Fruit fly (Drosophila melanogaster) whole organism, wandering third instar larva: ENCODE results near the gene CG4968.
A peak's percentile ranks its signal among the peaks of the same experiment; 100 is the strongest.

ENCODE experiments used
- Abd-B ChIP-seq: fragments of >200 bp; optimal IDR thresholded peaks from 2 replicates; lab custom pipeline; 2017; ENCODE audit warnings: missing biosample characterization, missing genetic modification characterization
- CG32264 ChIP-seq: fragments of 200-800 bp; sonication (Bioruptor generic); optimal IDR thresholded peaks from 2 replicates; lab custom pipeline; 2016; ENCODE audit warnings: missing biosample characterization, missing genetic modification characterization
- CG9705 ChIP-seq: fragments of 200-800 bp; sonication (Bioruptor generic); optimal IDR thresholded peaks from 2 replicates; lab custom pipeline; 2018; ENCODE audit warnings: missing biosample characterization, mild to moderate bottlenecking, missing genetic modification characterization
- CrebA ChIP-seq: fragments of 200-800 bp; sonication (Bioruptor generic); optimal IDR thresholded peaks from 2 replicates; lab custom pipeline; 2016; ENCODE audit warnings: missing biosample characterization, mild to moderate bottlenecking, missing genetic modification characterization, borderline replicate concordance
- Dfd ChIP-seq: fragments of >200 bp; optimal IDR thresholded peaks from 2 replicates; lab custom pipeline; 2017; ENCODE audit warnings: missing biosample characterization, missing genetic modification characterization
- Dif ChIP-seq: fragments of 200-275, 200-300 bp; sonication (Bioruptor generic); optimal IDR thresholded peaks from 2 replicates; lab custom pipeline; 2018; ENCODE audit warnings: missing biosample characterization, missing genetic modification characterization; ENCODE audit not compliant: partially characterized antibody
- GATAd ChIP-seq: sonication (Bioruptor generic); optimal IDR thresholded peaks from 2 replicates; lab custom pipeline; 2016; ENCODE audit warnings: missing biosample characterization, missing genetic modification characterization
- HLH106 ChIP-seq: fragments of 200-800 bp; optimal IDR thresholded peaks from 3 replicates; lab custom pipeline; 2019; ENCODE audit warnings: missing biosample characterization, mild to moderate bottlenecking, missing genetic modification characterization, moderate library complexity
- Hnf4 ChIP-seq: fragments of 200-800 bp; sonication (Bioruptor generic); optimal IDR thresholded peaks from 2 replicates; lab custom pipeline; 2016; ENCODE audit warnings: missing biosample characterization, mild to moderate bottlenecking, missing genetic modification characterization
- Hr78 ChIP-seq: fragments of >200 bp; optimal IDR thresholded peaks from 2 replicates; lab custom pipeline; 2017; ENCODE audit warnings: missing biosample characterization, missing genetic modification characterization
- Hr83 ChIP-seq: fragments of 200-300 bp; sonication (Bioruptor generic); optimal IDR thresholded peaks from 2 replicates; lab custom pipeline; 2016; ENCODE audit warnings: missing biosample characterization, mild to moderate bottlenecking, missing genetic modification characterization, moderate library complexity; ENCODE audit not compliant: poor library complexity, severe bottlenecking
- Jra ChIP-seq: sonication (Bioruptor generic); optimal IDR thresholded peaks from 2 replicates; lab custom pipeline; 2016; ENCODE audit warnings: missing biosample characterization, missing genetic modification characterization
- Mio ChIP-seq: sonication (Bioruptor generic); optimal IDR thresholded peaks from 2 replicates; lab custom pipeline; 2016; ENCODE audit warnings: missing biosample characterization, missing genetic modification characterization
- Myc ChIP-seq: fragments of >200 bp; optimal IDR thresholded peaks from 2 replicates; lab custom pipeline; 2017
- N ChIP-seq: fragments of >200 bp; optimal IDR thresholded peaks from 2 replicates; lab custom pipeline; 2018; ENCODE audit warnings: missing biosample characterization, missing external identifiers, missing genetic modification characterization
- OdsH ChIP-seq: fragments of 200-800 bp; sonication (Bioruptor generic); optimal IDR thresholded peaks from 2 replicates; lab custom pipeline; 2016; ENCODE audit warnings: missing biosample characterization, mild to moderate bottlenecking, missing genetic modification characterization
- Rel ChIP-seq, 2 experiments: fragments of 200-800 bp; sonication (Bioruptor generic) in 1 of 2; optimal IDR thresholded peaks; 2 replicates in 1 of 2; 3 replicates in 1 of 2; lab custom pipeline; 2016 to 2019; ENCODE audit warnings: mild to moderate bottlenecking in 2 of 2, missing biosample characterization in 2 of 2, missing genetic modification characterization in 2 of 2, moderate library complexity in 1 of 2
- Sp1 ChIP-seq: fragments of 200-800 bp; sonication (Bioruptor generic); optimal IDR thresholded peaks from 3 replicates; lab custom pipeline; 2019; ENCODE audit warnings: missing biosample characterization, mild to moderate bottlenecking, missing genetic modification characterization, moderate library complexity
- Vsx2 ChIP-seq: fragments of 200-300, 225-300 bp; sonication (Bioruptor generic); optimal IDR thresholded peaks from 2 replicates; lab custom pipeline; 2018; ENCODE audit warnings: missing biosample characterization, missing genetic modification characterization; ENCODE audit not compliant: partially characterized antibody
- br ChIP-seq: fragments of 200-800 bp; sonication (Bioruptor generic); optimal IDR thresholded peaks from 2 replicates; lab custom pipeline; 2016; ENCODE audit warnings: missing biosample characterization, missing genetic modification characterization
- brk ChIP-seq: fragments of 200-800 bp; sonication (Bioruptor generic); optimal IDR thresholded peaks from 2 replicates; lab custom pipeline; 2016; ENCODE audit warnings: missing biosample characterization, mild to moderate bottlenecking, missing genetic modification characterization
- dl ChIP-seq, 2 experiments: fragments of 175-275, 200-275 bp in 1 of 2; fragments of 200-275 bp in 1 of 2; sonication (Bioruptor generic); optimal IDR thresholded peaks; lab custom pipeline; 2018; ENCODE audit warnings: mild to moderate bottlenecking in 2 of 2, missing biosample characterization in 2 of 2, missing genetic modification characterization in 2 of 2, moderate library complexity in 2 of 2; ENCODE audit not compliant: partially characterized antibody in 2 of 2, insufficient read depth in 1 of 2
- dmrt93B ChIP-seq: fragments of 200-800 bp; sonication (Bioruptor generic); optimal IDR thresholded peaks from 2 replicates; lab custom pipeline; 2018; ENCODE audit warnings: missing biosample characterization, mild to moderate bottlenecking, missing genetic modification characterization
- dsf ChIP-seq: sonication (Bioruptor generic); optimal IDR thresholded peaks from 2 replicates; lab custom pipeline; 2016; ENCODE audit warnings: missing biosample characterization, missing genetic modification characterization, borderline replicate concordance
- ey ChIP-seq: fragments of 200-800 bp; sonication (Bioruptor generic); optimal IDR thresholded peaks from 2 replicates; lab custom pipeline; 2016; ENCODE audit warnings: missing biosample characterization, missing genetic modification characterization
- foxo ChIP-seq, 2 experiments: fragments of 200-800 bp; sonication (Bioruptor generic); optimal IDR thresholded peaks; 2 replicates in 1 of 2; 3 replicates in 1 of 2; lab custom pipeline; 2016 to 2017; ENCODE audit warnings: missing biosample characterization in 2 of 2, missing genetic modification characterization in 2 of 2
- fru ChIP-seq: fragments of 200-800 bp; sonication (Bioruptor generic); optimal IDR thresholded peaks from 3 replicates; lab custom pipeline; 2016; ENCODE audit warnings: missing biosample characterization, mild to moderate bottlenecking, missing genetic modification characterization
- h ChIP-seq: fragments of 200-800 bp; sonication (Bioruptor generic); optimal IDR thresholded peaks from 3 replicates; lab custom pipeline; 2016; ENCODE audit warnings: missing biosample characterization, mild to moderate bottlenecking, missing genetic modification characterization
- jim ChIP-seq: fragments of 175-275, 200-325 bp; sonication (Bioruptor generic); optimal IDR thresholded peaks from 2 replicates; lab custom pipeline; 2016; ENCODE audit warnings: missing biosample characterization, mild to moderate bottlenecking, missing genetic modification characterization
- lola ChIP-seq: fragments of >200 bp; optimal IDR thresholded peaks from 2 replicates; lab custom pipeline; 2017; ENCODE audit warnings: missing biosample characterization, missing genetic modification characterization
- pan ChIP-seq: fragments of >200 bp; optimal IDR thresholded peaks from 2 replicates; lab custom pipeline; 2017
- psq ChIP-seq: fragments of 200-800 bp; sonication (Bioruptor generic); optimal IDR thresholded peaks from 3 replicates; lab custom pipeline; 2017; ENCODE audit warnings: missing biosample characterization, mild to moderate bottlenecking, missing genetic modification characterization, moderate library complexity
- rgr ChIP-seq: fragments of 200-800 bp; sonication (Bioruptor generic); optimal IDR thresholded peaks from 3 replicates; lab custom pipeline; 2016; ENCODE audit warnings: missing biosample characterization, mild to moderate bottlenecking, missing genetic modification characterization
- sage ChIP-seq: fragments of 200-800 bp; sonication (Bioruptor generic); optimal IDR thresholded peaks from 2 replicates; lab custom pipeline; 2016; ENCODE audit warnings: missing biosample characterization, mild to moderate bottlenecking, missing genetic modification characterization
- sv ChIP-seq: fragments of 200-800 bp; sonication (Bioruptor generic); optimal IDR thresholded peaks from 3 replicates; lab custom pipeline; 2016; ENCODE audit warnings: missing biosample characterization, missing genetic modification characterization
- tai ChIP-seq: sonication (Bioruptor generic); optimal IDR thresholded peaks from 2 replicates; lab custom pipeline; 2016; ENCODE audit warnings: missing biosample characterization, missing genetic modification characterization
- usp ChIP-seq: fragments of >200 bp; optimal IDR thresholded peaks from 2 replicates; lab custom pipeline; 2017; ENCODE audit warnings: missing biosample characterization, missing genetic modification characterization
- woc ChIP-seq: sonication (Bioruptor generic); optimal IDR thresholded peaks from 2 replicates; lab custom pipeline; 2016; ENCODE audit warnings: missing biosample characterization, mild to moderate bottlenecking, missing genetic modification characterization

CG4968 gene

dm6 chr2L:10331066-10331847 is 24.5 kb downstream of the CG4968 start, which contains the start of the genes Schip1 and Cox10:
Gene Schip1 (minus strand): TSS chr2L:10331116.
Gene Cox10 (plus strand): TSS chr2L:10331471.
- TF ChIP-seq N (GFP tag; lab: Kevin White, UChicago) = no peak
- no peak for TF ChIP-seq usp (GFP tag; lab: Kevin White, UChicago)
- no peak for TF ChIP-seq dl (GFP tag; optimal IDR thresholded peaks at IDR 0.05; lab: Kevin White, UChicago; ENCODE audit: insufficient read depth in 1 of 2, partially characterized antibody in 2 of 2)
- TF ChIP-seq fru (GFP tag; lab: Kevin White, UChicago) = no peak
- TF ChIP-seq Dif (GFP tag; lab: Kevin White, UChicago) = no peak
- no peak for TF ChIP-seq Rel (GFP tag; optimal IDR thresholded peaks at IDR 0.05; lab: Kevin White, UChicago)
- TF ChIP-seq Rel (tag; optimal IDR thresholded peaks at IDR 0.05; lab: Kevin White, UChicago) = no peak
- no peak for TF ChIP-seq sv (GFP tag; lab: Kevin White, UChicago)
- no peak for TF ChIP-seq Hr83
- no peak for TF ChIP-seq dsf (GFP tag; lab: Kevin White, UChicago)
- no peak for TF ChIP-seq h (GFP tag; lab: Kevin White, UChicago)
- TF ChIP-seq Myc (lab: Kevin White, UChicago) = no peak
- no peak for TF ChIP-seq br (GFP tag; lab: Kevin White, UChicago)
- TF ChIP-seq sage (GFP tag; lab: Kevin White, UChicago) = no peak
- TF ChIP-seq lola (GFP tag; lab: Kevin White, UChicago) = no peak
- TF ChIP-seq CG9705 (GFP tag; lab: Kevin White, UChicago) = no peak
- TF ChIP-seq Abd-B (GFP tag; lab: Kevin White, UChicago) = no peak
- TF ChIP-seq foxo (GFP tag; optimal IDR thresholded peaks at IDR 0.05; lab: Kevin White, UChicago) = no peak
- no peak for TF ChIP-seq dmrt93B (GFP tag; lab: Kevin White, UChicago)
- TF ChIP-seq, all 38 proteins: peak for 0

dm6 chr2L:10333091-10333991 is 26.6 kb downstream of the CG4968 start, which contains the start of gene GATAd:
Gene GATAd (plus strand): TSS chr2L:10333734.
- no peak for TF ChIP-seq dl (GFP tag; optimal IDR thresholded peaks at IDR 0.05; lab: Kevin White, UChicago; ENCODE audit: insufficient read depth in 1 of 2, partially characterized antibody in 2 of 2)
- no peak for TF ChIP-seq Vsx2
- TF ChIP-seq CG9705 (GFP tag; lab: Kevin White, UChicago) = no peak
- no peak for TF ChIP-seq ey (GFP tag; lab: Kevin White, UChicago)
- no peak for TF ChIP-seq pan (lab: Kevin White, UChicago)
- TF ChIP-seq Mio (GFP tag; lab: Kevin White, UChicago) = no peak
- no peak for TF ChIP-seq fru (GFP tag; lab: Kevin White, UChicago)
- no peak for TF ChIP-seq tai (GFP tag; lab: Kevin White, UChicago)
- TF ChIP-seq Hr83 = peak; percentile 50
- no peak for TF ChIP-seq Sp1 (GFP tag; lab: Kevin White, UChicago)
- no peak for TF ChIP-seq Hnf4 (GFP tag; lab: Kevin White, UChicago)
- peak; percentile 2 for TF ChIP-seq woc (GFP tag; lab: Kevin White, UChicago)
- TF ChIP-seq Abd-B (GFP tag; lab: Kevin White, UChicago) = no peak
- TF ChIP-seq dmrt93B (GFP tag; lab: Kevin White, UChicago) = no peak
- TF ChIP-seq jim (GFP tag; lab: Kevin White, UChicago) = no peak
- no peak for TF ChIP-seq CG32264
- no peak for TF ChIP-seq Hr78 (GFP tag; lab: Kevin White, UChicago)
- TF ChIP-seq Dif (GFP tag; lab: Kevin White, UChicago) = no peak
- TF ChIP-seq N (GFP tag; lab: Kevin White, UChicago) = no peak
- no peak for TF ChIP-seq Rel (GFP tag; optimal IDR thresholded peaks at IDR 0.05; lab: Kevin White, UChicago)
- TF ChIP-seq Rel (tag; optimal IDR thresholded peaks at IDR 0.05; lab: Kevin White, UChicago) = peak; percentile 35
- TF ChIP-seq Dfd (GFP tag; lab: Kevin White, UChicago) = no peak
- no peak for TF ChIP-seq GATAd (GFP tag; lab: Kevin White, UChicago)
- TF ChIP-seq br (GFP tag; lab: Kevin White, UChicago) = no peak
- TF ChIP-seq sage (GFP tag; lab: Kevin White, UChicago) = no peak
- TF ChIP-seq usp (GFP tag; lab: Kevin White, UChicago) = no peak
- no peak for TF ChIP-seq sv (GFP tag; lab: Kevin White, UChicago)
- peak; percentile 71 for TF ChIP-seq Myc (lab: Kevin White, UChicago)
- peak; percentile 56 for TF ChIP-seq brk (GFP tag; lab: Kevin White, UChicago)
- TF ChIP-seq foxo (GFP tag; optimal IDR thresholded peaks at IDR 0.05; lab: Kevin White, UChicago) = no peak
- no peak for TF ChIP-seq lola (GFP tag; lab: Kevin White, UChicago)
- TF ChIP-seq CrebA (GFP tag; lab: Kevin White, UChicago) = no peak
- TF ChIP-seq h (GFP tag; lab: Kevin White, UChicago) = no peak
- no peak for TF ChIP-seq Jra
- no peak for TF ChIP-seq psq (GFP tag; lab: Kevin White, UChicago)
- no peak for TF ChIP-seq HLH106
- no peak for TF ChIP-seq rgr (GFP tag; lab: Kevin White, UChicago)
- no peak for TF ChIP-seq OdsH (GFP tag; lab: Kevin White, UChicago)
- TF ChIP-seq dsf (GFP tag; lab: Kevin White, UChicago) = no peak
